Worm (Caenorhabditis elegans): ENCODE data around the gene sqst-5.

Gene sqst-5

ce11 chrIII:157980-158379, 10.6 kb upstream of the sqst-5 start:
- TF ChIP-seq pag-3 (tag; optimal IDR thresholded peaks at IDR 0.05; ENCODE audit: borderline replicate concordance) (no peak), lim-6 (tag; optimal IDR thresholded peaks at IDR 0.05) (no peak), tbx-2 (tag; optimal IDR thresholded peaks at IDR 0.05) (no peak), ceh-9 (tag; optimal IDR thresholded peaks at IDR 0.05) (no peak), ceh-24 (tag; optimal IDR thresholded peaks at IDR 0.05) (no peak), ets-4 (tag; optimal IDR thresholded peaks at IDR 0.05) (no peak), lin-11 (tag; optimal IDR thresholded peaks at IDR 0.05) (no peak), tbx-7 (tag; optimal IDR thresholded peaks at IDR 0.05) (no peak), ceh-6 (GFP tag; optimal IDR thresholded peaks at IDR 0.05) (no peak), sox-4 (tag; optimal IDR thresholded peaks at IDR 0.05) (no peak), hlh-8 (tag; optimal IDR thresholded peaks at IDR 0.05) (no peak), nfya-1 (tag; optimal IDR thresholded peaks at IDR 0.05) (no peak), ttx-3 (tag; optimal IDR thresholded peaks at IDR 0.05) (no peak), hlh-13 (GFP tag; optimal IDR thresholded peaks at IDR 0.05) (no peak), fkh-10 (GFP tag; optimal IDR thresholded peaks at IDR 0.05) (no peak), syd-9 (tag; optimal IDR thresholded peaks at IDR 0.05) (no peak), odd-2 (tag; optimal IDR thresholded peaks at IDR 0.05) (no peak), rnt-1 (tag; optimal IDR thresholded peaks at IDR 0.05) (no peak), ceh-48 (tag; optimal IDR thresholded peaks at IDR 0.05) (no peak)

DNA sequence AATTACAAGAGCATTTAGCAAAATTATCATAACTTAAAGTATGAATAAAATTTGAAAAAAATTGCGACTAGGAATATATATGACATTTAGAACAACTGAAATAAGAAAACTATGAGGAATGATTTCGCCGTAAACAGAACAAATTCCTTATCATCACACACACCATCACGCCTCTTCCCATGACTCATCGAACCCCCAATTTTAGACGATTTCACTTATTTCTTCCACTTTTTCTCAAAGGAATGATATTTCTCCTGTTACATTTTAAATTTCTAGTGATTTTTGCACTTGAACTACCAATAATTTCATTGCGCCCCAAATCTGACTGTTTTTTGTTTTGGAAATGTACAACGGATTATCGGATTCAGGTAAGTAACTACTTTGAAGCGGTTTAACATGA, 9.2 kb upstream of the sqst-5 start, which contains the start of the genes zig-13 and ver-1:
Gene zig-13 (minus strand): TSS at position 101 of the 400 bp plus-strand sequence.
Gene ver-1 (plus strand): TSS at position 180 of the 400 bp plus-strand sequence.
- TF ChIP-seq K02D7.2 (tag; optimal IDR thresholded peaks at IDR 0.05), result no peak
- TF ChIP-seq lim-6 (tag; optimal IDR thresholded peaks at IDR 0.05), result no peak
- TF ChIP-seq rnt-1 (tag; optimal IDR thresholded peaks at IDR 0.05), result no peak
- no peak for TF ChIP-seq ceh-18 (tag; optimal IDR thresholded peaks at IDR 0.05)
- no peak for TF ChIP-seq hlh-30 (tag; optimal IDR thresholded peaks at IDR 0.05; ENCODE audit: insufficient read depth)
- TF ChIP-seq ama-1 (optimal IDR thresholded peaks at IDR 0.05), result no peak
- no peak for TF ChIP-seq fax-1 (tag; optimal IDR thresholded peaks at IDR 0.05)
- no peak for TF ChIP-seq ceh-22 (tag; optimal IDR thresholded peaks at IDR 0.05)
- TF ChIP-seq npax-4 (tag; optimal IDR thresholded peaks at IDR 0.05), result no peak
- no peak for TF ChIP-seq nhr-232 (tag; optimal IDR thresholded peaks at IDR 0.05)
- no peak for TF ChIP-seq hlh-8 (tag; optimal IDR thresholded peaks at IDR 0.05)
- no peak for TF ChIP-seq C08G9.2 (tag; optimal IDR thresholded peaks at IDR 0.05)
- no peak for TF ChIP-seq ceh-30 (tag; optimal IDR thresholded peaks at IDR 0.05)
- TF ChIP-seq nhr-11 (tag; optimal IDR thresholded peaks at IDR 0.05), result no peak
- no peak for TF ChIP-seq unc-3 (GFP tag; conservative IDR thresholded peaks at IDR 0.05)
- TF ChIP-seq unc-3 (tag; optimal IDR thresholded peaks at IDR 0.05), result no peak
- no peak for TF ChIP-seq elt-2 (tag; optimal IDR thresholded peaks at IDR 0.05)
- TF ChIP-seq elt-4 (tag; optimal IDR thresholded peaks at IDR 0.05), result no peak
- no peak for TF ChIP-seq K09A11.1 (tag; optimal IDR thresholded peaks at IDR 0.05; ENCODE audit: insufficient read depth)

ce11 chrIII:154168-154567, 6.7 kb upstream of the sqst-5 start:
- TF ChIP-seq pqm-1 (tag; optimal IDR thresholded peaks at IDR 0.05) (peak; percentile 70), sox-4 (tag; optimal IDR thresholded peaks at IDR 0.05) (no peak), ceh-48 (tag; optimal IDR thresholded peaks at IDR 0.05) (no peak), elt-2 (tag; optimal IDR thresholded peaks at IDR 0.05) (peak; percentile 100), pros-1 (tag; optimal IDR thresholded peaks at IDR 0.05) (no peak), Y22D7AL.16 (tag; optimal IDR thresholded peaks at IDR 0.05) (no peak), unc-55 (GFP tag; optimal IDR thresholded peaks at IDR 0.05) (no peak), nhr-232 (tag; optimal IDR thresholded peaks at IDR 0.05) (no peak), ama-1 (optimal IDR thresholded peaks at IDR 0.05) (no peak), hlh-6 (tag; optimal IDR thresholded peaks at IDR 0.05) (no peak), pag-3 (tag; optimal IDR thresholded peaks at IDR 0.05; ENCODE audit: borderline replicate concordance) (no peak)
